Fruit fly (Drosophila melanogaster) whole organism, pupa: Measurements from ENCODE around the gene ppan.

ENCODE experiments used
- CG10348 ChIP-seq: fragments of 200-800 bp; sonication (Bioruptor generic); IDR thresholded peaks from 2 replicates; pipeline ENCODE4 v1.3.6; 2022; ENCODE audit warnings: missing biosample characterization, missing genetic modification characterization
- CG12605 ChIP-seq: fragments of 200-800 bp; sonication (Bioruptor generic); IDR thresholded peaks from 2 replicates; pipeline ENCODE4 v1.3.6; 2022; ENCODE audit warnings: missing biosample characterization, missing genetic modification characterization
- CG13204 ChIP-seq: fragments of 200-800 bp; sonication (Bioruptor generic); optimal IDR thresholded peaks from 2 replicates; lab custom pipeline; 2018; ENCODE audit warnings: missing biosample characterization, mild to moderate bottlenecking, missing genetic modification characterization, moderate library complexity
- CG14655 ChIP-seq: fragments of 200-800 bp; sonication (Bioruptor generic); optimal IDR thresholded peaks from 3 replicates; lab custom pipeline; 2017; ENCODE audit warnings: mild to moderate bottlenecking, missing biosample characterization, missing genetic modification reagents, missing genetic modification characterization
- CG15710 ChIP-seq: fragments of 200-800 bp; sonication (Bioruptor generic); optimal IDR thresholded peaks from 2 replicates; lab custom pipeline; 2018; ENCODE audit warnings: missing biosample characterization, mild to moderate bottlenecking, missing genetic modification characterization, moderate library complexity
- CG17806 ChIP-seq: fragments of 200-800 bp; sonication (Bioruptor generic); optimal IDR thresholded peaks from 2 replicates; lab custom pipeline; 2018; ENCODE audit warnings: missing biosample characterization, mild to moderate bottlenecking, missing genetic modification characterization, moderate library complexity
- CG32121 ChIP-seq: fragments of 200-800 bp; sonication (Bioruptor generic); IDR thresholded peaks from 2 replicates; pipeline ENCODE4 v1.3.6; 2022; ENCODE audit warnings: missing biosample characterization, missing genetic modification characterization
- CG34367 ChIP-seq: fragments of 200-800 bp; sonication (Bioruptor generic); optimal IDR thresholded peaks from 2 replicates; lab custom pipeline; 2018; ENCODE audit warnings: missing biosample characterization, mild to moderate bottlenecking, missing genetic modification characterization
- CG4496 ChIP-seq: fragments of 200-800 bp; sonication (Bioruptor generic); IDR thresholded peaks from 3 replicates; pipeline ENCODE4 v1.3.6; 2022; ENCODE audit warnings: missing biosample characterization, missing genetic modification characterization
- CG8159 ChIP-seq: fragments of 200-800 bp; sonication (Bioruptor generic); optimal IDR thresholded peaks from 3 replicates; lab custom pipeline; 2018; ENCODE audit warnings: missing biosample characterization, mild to moderate bottlenecking, missing genetic modification characterization, moderate library complexity
- CG8301 ChIP-seq: fragments of 200-800 bp; sonication (Bioruptor generic); optimal IDR thresholded peaks from 2 replicates; lab custom pipeline; 2018; ENCODE audit warnings: missing biosample characterization, mild to moderate bottlenecking, missing genetic modification characterization
- CG9948 ChIP-seq: fragments of 200-800 bp; sonication (Bioruptor generic); optimal IDR thresholded peaks from 2 replicates; lab custom pipeline; 2018; ENCODE audit warnings: missing biosample characterization, mild to moderate bottlenecking, missing genetic modification characterization, moderate library complexity
- D1 ChIP-seq: fragments of 200-800 bp; sonication (Bioruptor generic); optimal IDR thresholded peaks from 2 replicates; lab custom pipeline; 2018; ENCODE audit warnings: missing biosample characterization, mild to moderate bottlenecking, missing genetic modification characterization, moderate library complexity
- EcR ChIP-seq: fragments of 200-800 bp; sonication (Bioruptor generic); optimal IDR thresholded peaks from 3 replicates; lab custom pipeline; 2019; ENCODE audit warnings: missing biosample characterization, missing genetic modification characterization, mild to moderate bottlenecking, moderate library complexity, missing genetic modification reagents
- Ets98B ChIP-seq: fragments of 200-800 bp; sonication (Bioruptor generic); IDR thresholded peaks from 2 replicates; pipeline ENCODE4 v1.3.6; 2022; ENCODE audit warnings: missing biosample characterization, missing genetic modification characterization
- Pif1A ChIP-seq: fragments of 200-800 bp; sonication (Bioruptor generic); optimal IDR thresholded peaks from 3 replicates; lab custom pipeline; 2016; ENCODE audit warnings: missing biosample characterization, missing genetic modification characterization
- Pif1B ChIP-seq: fragments of 200-800 bp; sonication (Bioruptor generic); optimal IDR thresholded peaks from 3 replicates; lab custom pipeline; 2016; ENCODE audit warnings: missing biosample characterization, missing genetic modification characterization
- Snoo ChIP-seq: fragments of 200-800 bp; sonication (Bioruptor generic); optimal IDR thresholded peaks from 3 replicates; lab custom pipeline; 2017; ENCODE audit warnings: missing biosample characterization, mild to moderate bottlenecking, missing genetic modification characterization, inconsistent platforms
- fd96Ca ChIP-seq: fragments of 200-800 bp; sonication (Bioruptor generic); IDR thresholded peaks from 3 replicates; pipeline ENCODE4 v1.3.6; 2022; ENCODE audit warnings: missing biosample characterization, missing genetic modification characterization
- gl ChIP-seq: fragments of 200-800 bp; sonication (Bioruptor generic); optimal IDR thresholded peaks from 2 replicates; lab custom pipeline; 2018; ENCODE audit warnings: missing biosample characterization, mild to moderate bottlenecking, missing genetic modification characterization
- rn ChIP-seq: fragments of 200-800 bp; sonication (Bioruptor generic); IDR thresholded peaks from 2 replicates; pipeline ENCODE4 v1.3.6; 2022; ENCODE audit warnings: missing biosample characterization, missing genetic modification characterization

The ppan gene

dm6 chr3R:21073707-21074106 lies 42.3 kb upstream of the ppan start, which contains the start of gene dmrt93B:
Gene dmrt93B (plus strand): TSS chr3R:21074007.
- TF ChIP-seq EcR (GFP tag; lab: Kevin White, UChicago), result no peak
- TF ChIP-seq Ets98B, result no peak
- TF ChIP-seq rn (GFP tag; lab: Robert Waterston, UW), result no peak
- no peak for TF ChIP-seq Pif1B (GFP tag; lab: Kevin White, UChicago)
- TF ChIP-seq Pif1A (GFP tag; lab: Kevin White, UChicago), result no peak
- no peak for TF ChIP-seq fd96Ca (GFP tag; lab: Robert Waterston, UW)
- TF ChIP-seq CG9948 (tag; lab: Kevin White, UChicago), result no peak

dm6 chr3R:21077577-21077976 lies 38.5 kb upstream of the ppan start:
- TF ChIP-seq gl (tag; lab: Kevin White, UChicago) (no peak), CG32121 (GFP tag; lab: Robert Waterston, UW) (no peak), fd96Ca (GFP tag; lab: Robert Waterston, UW) (no peak), Snoo (tag; lab: Kevin White, UChicago) (no peak), EcR (GFP tag; lab: Kevin White, UChicago) (no peak), rn (GFP tag; lab: Robert Waterston, UW) (no peak), CG10348 (GFP tag; lab: Robert Waterston, UW) (no peak), Ets98B (no peak), CG14655 (GFP tag; lab: Kevin White, UChicago) (no peak), CG4496 (GFP tag; lab: Robert Waterston, UW) (no peak)

- no peak for TF ChIP-seq EcR (GFP tag; lab: Kevin White, UChicago)
- no peak for TF ChIP-seq CG14655 (GFP tag; lab: Kevin White, UChicago)
- TF ChIP-seq Pif1A (GFP tag; lab: Kevin White, UChicago), result no peak
- TF ChIP-seq D1, result no peak
- TF ChIP-seq Ets98B, result no peak
- TF ChIP-seq CG10348 (GFP tag; lab: Robert Waterston, UW), result no peak
- TF ChIP-seq Pif1B (GFP tag; lab: Kevin White, UChicago), result no peak
- no peak for TF ChIP-seq CG12605
- no peak for TF ChIP-seq CG13204 (GFP tag; lab: Kevin White, UChicago)
- TF ChIP-seq gl (tag; lab: Kevin White, UChicago), result no peak
- no peak for TF ChIP-seq CG32121 (GFP tag; lab: Robert Waterston, UW)
- TF ChIP-seq Snoo (tag; lab: Kevin White, UChicago), result no peak
- TF ChIP-seq CG17806 (tag; lab: Kevin White, UChicago), result no peak
- no peak for TF ChIP-seq CG34367 (tag; lab: Kevin White, UChicago)
- TF ChIP-seq, all 21 proteins: peak for 0
Measured at dm6 chr3R:21078211-21078610, 37.8 kb upstream of the ppan start.

dm6 chr3R:21078958-21079357 lies 37.1 kb upstream of the ppan start:
- TF ChIP-seq D1 (no peak), CG34367 (tag; lab: Kevin White, UChicago) (no peak), EcR (GFP tag; lab: Kevin White, UChicago) (no peak), CG9948 (tag; lab: Kevin White, UChicago) (no peak), CG4496 (GFP tag; lab: Robert Waterston, UW) (no peak), CG8301 (tag; lab: Kevin White, UChicago) (no peak), CG10348 (GFP tag; lab: Robert Waterston, UW) (no peak), Pif1A (GFP tag; lab: Kevin White, UChicago) (no peak), CG15710 (tag; lab: Kevin White, UChicago) (no peak), CG12605 (no peak), fd96Ca (GFP tag; lab: Robert Waterston, UW) (no peak), Pif1B (GFP tag; lab: Kevin White, UChicago) (no peak), CG13204 (GFP tag; lab: Kevin White, UChicago) (no peak), CG14655 (GFP tag; lab: Kevin White, UChicago) (no peak)

dm6 chr3R:21080876-21081586 lies 35.0 kb upstream of the ppan start, which contains the start of gene HHEX:
Gene HHEX (minus strand): TSS chr3R:21080926.
- TF ChIP-seq Pif1A (GFP tag; lab: Kevin White, UChicago), result no peak
- TF ChIP-seq EcR (GFP tag; lab: Kevin White, UChicago), result no peak
- no peak for TF ChIP-seq CG34367 (tag; lab: Kevin White, UChicago)
- no peak for TF ChIP-seq CG4496 (GFP tag; lab: Robert Waterston, UW)
- TF ChIP-seq CG8301 (tag; lab: Kevin White, UChicago), result no peak
- no peak for TF ChIP-seq Snoo (tag; lab: Kevin White, UChicago)
- no peak for TF ChIP-seq gl (tag; lab: Kevin White, UChicago)
- no peak for TF ChIP-seq CG12605
- TF ChIP-seq CG9948 (tag; lab: Kevin White, UChicago), result no peak

- TF ChIP-seq EcR (GFP tag; lab: Kevin White, UChicago) (peak; percentile 87), CG17806 (tag; lab: Kevin White, UChicago) (no peak)
Measured at dm6 chr3R:21084979-21085378, 31.1 kb upstream of the ppan start.

- TF ChIP-seq Snoo (tag; lab: Kevin White, UChicago) (peak; percentile 43), EcR (GFP tag; lab: Kevin White, UChicago) (no peak), rn (GFP tag; lab: Robert Waterston, UW) (no peak), Ets98B (peak; percentile 27; the same call in 1 of the 2 replicates), Pif1B (GFP tag; lab: Kevin White, UChicago) (peak; percentile 64), CG8159 (tag; lab: Kevin White, UChicago) (peak; percentile 32), D1 (no peak), CG8301 (tag; lab: Kevin White, UChicago) (no peak), fd96Ca (GFP tag; lab: Robert Waterston, UW) (peak; percentile 42; the same call in 1 of the 3 replicates), gl (tag; lab: Kevin White, UChicago) (peak; percentile 12), CG17806 (tag; lab: Kevin White, UChicago) (no peak), CG14655 (GFP tag; lab: Kevin White, UChicago) (no peak), CG34367 (tag; lab: Kevin White, UChicago) (peak; percentile 41), Pif1A (GFP tag; lab: Kevin White, UChicago) (peak; percentile 60), CG32121 (GFP tag; lab: Robert Waterston, UW) (peak; percentile 29; the same call in 1 of the 2 replicates), CG12605 (0 out of 2 replicates have a peak, but pooled peaks have one; percentile 31), CG9948 (tag; lab: Kevin White, UChicago) (no peak), CG13204 (GFP tag; lab: Kevin White, UChicago) (no peak), CG4496 (GFP tag; lab: Robert Waterston, UW) (peak; percentile 54; the same call in 1 of the 3 replicates), CG10348 (GFP tag; lab: Robert Waterston, UW) (no peak), CG15710 (tag; lab: Kevin White, UChicago) (no peak)
Measured at dm6 chr3R:21089416-21089815, 26.6 kb upstream of the ppan start.
